Fruit fly (Drosophila melanogaster) whole organism, prepupa: ENCODE results near the gene Rcd2.

Source experiments
- CG11294 ChIP-seq: fragments of 200-800 bp; sonication (Bioruptor generic); IDR thresholded peaks from 2 replicates; pipeline ENCODE4 v1.3.6; 2022; ENCODE audit warnings: missing biosample characterization, missing genetic modification characterization
- CG16779 ChIP-seq: fragments of 200-800 bp; sonication (Bioruptor generic); optimal IDR thresholded peaks from 3 replicates; lab custom pipeline; 2017; ENCODE audit warnings: missing biosample characterization, mild to moderate bottlenecking, missing genetic modification characterization
- CG34406 ChIP-seq: fragments of 200-800 bp; sonication (Bioruptor generic); optimal IDR thresholded peaks from 3 replicates; lab custom pipeline; 2016; ENCODE audit warnings: missing biosample characterization, missing genetic modification characterization
- CG7368 ChIP-seq: fragments of 200-800 bp; sonication (Bioruptor generic); optimal IDR thresholded peaks from 3 replicates; lab custom pipeline; 2016; ENCODE audit warnings: missing biosample characterization, missing genetic modification characterization
- Gug ChIP-seq: fragments of 200-800 bp; sonication (Bioruptor generic); IDR thresholded peaks from 2 replicates; pipeline ENCODE4 v1.3.6; 2022; ENCODE audit warnings: missing biosample characterization, missing genetic modification characterization
- Lpt ChIP-seq: fragments of 200-800 bp; sonication (Bioruptor generic); optimal IDR thresholded peaks from 3 replicates; lab custom pipeline; 2016; ENCODE audit warnings: missing biosample characterization, missing genetic modification characterization
- OdsH ChIP-seq: fragments of 200-800 bp; sonication (Bioruptor generic); optimal IDR thresholded peaks from 3 replicates; lab custom pipeline; 2016; ENCODE audit warnings: missing biosample characterization, missing genetic modification characterization
- Smox ChIP-seq: fragments of 200-800 bp; sonication (Bioruptor generic); optimal IDR thresholded peaks from 3 replicates; lab custom pipeline; 2016; ENCODE audit warnings: missing biosample characterization, missing genetic modification characterization
- eg ChIP-seq: fragments of 200-800 bp; sonication (Bioruptor generic); IDR thresholded peaks from 3 replicates; pipeline ENCODE4 v1.3.6; 2022; ENCODE audit warnings: missing biosample characterization, missing genetic modification characterization
- fd59A ChIP-seq: fragments of 200-800 bp; sonication (Bioruptor generic); optimal IDR thresholded peaks from 2 replicates; lab custom pipeline; 2017; ENCODE audit warnings: missing biosample characterization, mild to moderate bottlenecking, missing genetic modification characterization, missing genetic modification reagents
- fd85E ChIP-seq: fragments of 200-800 bp; sonication (Bioruptor generic); optimal IDR thresholded peaks from 3 replicates; lab custom pipeline; 2016; ENCODE audit warnings: missing biosample characterization, missing genetic modification characterization

DNA sequence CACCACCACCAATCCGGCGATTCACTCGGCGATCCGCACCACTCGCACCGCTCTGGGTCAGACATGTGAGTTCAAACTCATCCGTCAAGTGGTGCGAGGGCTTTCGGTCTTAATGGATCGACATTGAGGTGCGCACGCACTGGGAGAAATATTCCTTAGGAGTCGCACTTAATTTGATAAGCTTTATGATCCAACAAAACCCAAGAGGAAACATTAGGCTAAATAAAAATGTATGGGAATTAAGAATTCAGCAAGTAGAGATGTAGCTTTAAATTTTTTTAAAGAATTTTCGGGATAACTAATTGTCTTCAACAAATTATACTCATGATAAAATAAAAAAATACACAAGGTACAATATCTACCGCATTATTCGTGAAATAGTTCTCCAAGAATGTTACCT lies 36.3 kb upstream of the Rcd2 start:
- TF ChIP-seq CG11294 (no peak), fd59A (no peak), OdsH (GFP tag; lab: Kevin White, UChicago) (no peak), CG7368 (GFP tag; lab: Kevin White, UChicago) (no peak), fd85E (GFP tag; lab: Kevin White, UChicago) (no peak), eg (no peak), Lpt (GFP tag; lab: Kevin White, UChicago) (no peak), Gug (GFP tag; lab: Robert Waterston, UW) (no peak), CG16779 (tag; lab: Kevin White, UChicago) (no peak), Smox (GFP tag; lab: Kevin White, UChicago) (no peak), CG34406 (GFP tag; lab: Kevin White, UChicago) (no peak)
